Fruit fly (Drosophila melanogaster): ENCODE data around the gene CG18787.

The CG18787 gene

dm6 chr2L:12044613-12045350 lies 45.6 kb upstream of the CG18787 start, which contains the start of gene CG6785:
Gene CG6785 (minus strand): TSS chr2L:12045200.
- TF ChIP-seq CG7101 (tag; optimal IDR thresholded peaks at IDR 0.05) (peak; percentile 96), Clk (GFP tag; optimal IDR thresholded peaks at IDR 0.05) (peak; percentile 56), cnc (optimal IDR thresholded peaks at IDR 0.05) (no peak), CG1620 (GFP tag; optimal IDR thresholded peaks at IDR 0.05) (peak; percentile 71), kay (GFP tag; ENCODE audit: borderline replicate concordance) (peak; percentile 96), pad (GFP tag; optimal IDR thresholded peaks at IDR 0.05) (peak; percentile 69), CG33017 (tag; optimal IDR thresholded peaks at IDR 0.05) (peak; percentile 88), Hr96 (GFP tag; optimal IDR thresholded peaks at IDR 0.05) (peak; percentile 61), bab1 (GFP tag; optimal IDR thresholded peaks at IDR 0.05) (peak; percentile 93), CG14711 (tag; optimal IDR thresholded peaks at IDR 0.05) (peak; percentile 87), Mnt (GFP tag; optimal IDR thresholded peaks at IDR 0.05) (peak; percentile 78), cic (GFP tag; optimal IDR thresholded peaks at IDR 0.05) (peak; percentile 87), Crg-1 (GFP tag; optimal IDR thresholded peaks at IDR 0.05) (peak; percentile 92), tj (GFP tag; optimal IDR thresholded peaks at IDR 0.05) (peak; percentile 81), ovo (GFP tag; optimal IDR thresholded peaks at IDR 0.05) (peak; percentile 73), toe (GFP tag; optimal IDR thresholded peaks at IDR 0.05) (peak; percentile 60), CG7045 (GFP tag; optimal IDR thresholded peaks at IDR 0.05) (peak; percentile 83), CG11617 (GFP tag; optimal IDR thresholded peaks at IDR 0.05) (peak; percentile 95), CG12768 (GFP tag; optimal IDR thresholded peaks at IDR 0.05) (peak; percentile 90), CG5204 (GFP tag; optimal IDR thresholded peaks at IDR 0.05) (peak; percentile 79)

- TF ChIP-seq toe (GFP tag; optimal IDR thresholded peaks at IDR 0.05) (no peak), Clk (GFP tag; optimal IDR thresholded peaks at IDR 0.05) (no peak), CG33017 (tag; optimal IDR thresholded peaks at IDR 0.05) (no peak), pad (GFP tag; optimal IDR thresholded peaks at IDR 0.05) (no peak), tj (GFP tag; optimal IDR thresholded peaks at IDR 0.05) (peak; percentile 18), ovo (GFP tag; optimal IDR thresholded peaks at IDR 0.05) (no peak), cnc (optimal IDR thresholded peaks at IDR 0.05) (no peak), CG1620 (GFP tag; optimal IDR thresholded peaks at IDR 0.05) (no peak), bab1 (GFP tag; optimal IDR thresholded peaks at IDR 0.05) (peak; percentile 51)
These were observed 41.4 kb upstream of the CG18787 start, which contains the start of gene CG6766 for dm6 chr2L:12040510-12040909. Gene CG6766 (minus strand): TSS chr2L:12040689.

dm6 chr2L:12038177-12038581 lies 39.0 kb upstream of the CG18787 start, which contains the start of gene Tom70:
Gene Tom70 (minus strand): TSS chr2L:12038511.
- peak; percentile 81 for TF ChIP-seq Mnt (GFP tag; optimal IDR thresholded peaks at IDR 0.05)
- TF ChIP-seq toe (GFP tag; optimal IDR thresholded peaks at IDR 0.05) = no peak
- TF ChIP-seq ovo (GFP tag; optimal IDR thresholded peaks at IDR 0.05) = peak; percentile 13

- no peak for TF ChIP-seq CG7045 (GFP tag; optimal IDR thresholded peaks at IDR 0.05)
These were observed 34.8 kb upstream of the CG18787 start, which contains the start of gene CG18788 for dm6 chr2L:12033890-12034289. Gene CG18788 (plus strand): TSS chr2L:12034190.

- TF ChIP-seq CG5204 (GFP tag; optimal IDR thresholded peaks at IDR 0.05) (no peak), cic (GFP tag; optimal IDR thresholded peaks at IDR 0.05) (peak; percentile 4)
These were observed 31.5 kb upstream of the CG18787 start for dm6 chr2L:12030552-12031131.

- TF ChIP-seq Hr96 (GFP tag; optimal IDR thresholded peaks at IDR 0.05) (peak; percentile 7), Mnt (GFP tag; optimal IDR thresholded peaks at IDR 0.05) (no peak)
These were observed 30.6 kb upstream of the CG18787 start for dm6 chr2L:12029594-12030197.

dm6 chr2L:12028808-12029207 lies 29.7 kb upstream of the CG18787 start:
- no peak for TF ChIP-seq CG11617 (GFP tag; optimal IDR thresholded peaks at IDR 0.05)
- TF ChIP-seq CG7101 (tag; optimal IDR thresholded peaks at IDR 0.05) = no peak
- no peak for TF ChIP-seq CG5204 (GFP tag; optimal IDR thresholded peaks at IDR 0.05)
- TF ChIP-seq Crg-1 (GFP tag; optimal IDR thresholded peaks at IDR 0.05) = no peak
- no peak for TF ChIP-seq CG33017 (tag; optimal IDR thresholded peaks at IDR 0.05)
- no peak for TF ChIP-seq Hr96 (GFP tag; optimal IDR thresholded peaks at IDR 0.05)
- no peak for TF ChIP-seq Clk (GFP tag; optimal IDR thresholded peaks at IDR 0.05)
- TF ChIP-seq pad (GFP tag; optimal IDR thresholded peaks at IDR 0.05) = no peak
- TF ChIP-seq ovo (GFP tag; optimal IDR thresholded peaks at IDR 0.05) = no peak
- no peak for TF ChIP-seq toe (GFP tag; optimal IDR thresholded peaks at IDR 0.05)
- TF ChIP-seq cic (GFP tag; optimal IDR thresholded peaks at IDR 0.05) = no peak
- TF ChIP-seq CG1620 (GFP tag; optimal IDR thresholded peaks at IDR 0.05) = no peak
- TF ChIP-seq Mnt (GFP tag; optimal IDR thresholded peaks at IDR 0.05) = no peak
- no peak for TF ChIP-seq tj (GFP tag; optimal IDR thresholded peaks at IDR 0.05)
- TF ChIP-seq CG14711 (tag; optimal IDR thresholded peaks at IDR 0.05) = no peak
- no peak for TF ChIP-seq kay (GFP tag; ENCODE audit: borderline replicate concordance)
